Worm (Caenorhabditis elegans): ENCODE results near the gene F38A5.8.
A peak's percentile ranks its signal among the peaks of the same experiment; 100 is the strongest.

F38A5.8 gene

ce11 chrIV:6576728-6577101, 22.8 kb upstream of the F38A5.8 start (continued):
- TF ChIP-seq unc-62 (GFP tag; optimal IDR thresholded peaks at IDR 0.05 in 1 of 2) (no peak), unc-62 (tag; optimal IDR thresholded peaks at IDR 0.05) (no peak), lin-38 (GFP tag; IDR thresholded peaks at IDR 0.05) (peak; percentile 49), attf-4 (tag; optimal IDR thresholded peaks at IDR 0.05) (no peak), egl-43 (GFP tag; IDR thresholded peaks at IDR 0.05) (no peak), nhr-42 (GFP tag; IDR thresholded peaks at IDR 0.05) (no peak), madf-5 (GFP tag; IDR thresholded peaks at IDR 0.05) (no peak)

DNA sequence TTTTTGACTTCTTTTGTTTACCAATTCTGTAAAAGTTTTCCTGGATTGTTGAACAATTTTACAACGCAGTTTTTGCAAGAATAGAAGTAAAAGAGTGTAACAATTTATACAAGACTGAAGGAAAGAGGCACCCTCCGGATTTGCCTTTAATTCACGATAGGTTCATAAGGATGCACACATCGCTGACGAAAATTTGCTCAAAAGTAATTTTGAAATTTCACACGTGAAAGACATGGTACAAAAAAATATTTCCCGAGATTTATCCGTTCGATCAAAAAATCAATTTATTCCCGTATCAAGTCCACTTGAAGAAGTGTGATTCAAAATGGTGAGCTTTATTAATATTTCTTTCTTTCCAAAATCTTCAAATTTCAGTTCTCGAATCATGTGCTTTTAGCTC, 21.6 kb upstream of the F38A5.8 start, which contains the start of gene C43G2.3:
Gene C43G2.3 (plus strand): TSS at position 301 of the 400 bp plus-strand sequence.
- TF ChIP-seq rbr-2 (tag; optimal IDR thresholded peaks at IDR 0.05), result no peak

DNA sequence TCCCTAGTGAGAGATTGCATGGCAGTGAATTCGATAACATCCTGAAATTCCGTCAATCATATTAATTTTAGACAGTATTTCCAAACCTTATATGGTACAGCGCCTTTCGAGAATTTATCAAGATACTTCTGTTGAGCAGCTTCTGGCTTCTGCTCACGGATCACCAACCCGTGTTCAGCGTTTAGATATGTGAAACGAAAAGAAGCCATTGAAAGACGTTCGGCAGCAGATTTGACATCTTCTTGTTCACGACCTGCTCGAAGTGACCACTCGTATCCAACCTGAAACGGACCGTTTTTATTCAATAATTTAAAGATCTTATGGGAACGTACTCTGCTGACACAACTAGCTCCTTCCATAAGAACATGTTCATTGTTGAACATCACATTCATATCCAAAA, 17.9 kb upstream of the F38A5.8 start:
- TF ChIP-seq dmd-6 (GFP tag; IDR thresholded peaks at IDR 0.05) (no peak), unc-62 (GFP tag; optimal IDR thresholded peaks at IDR 0.05 in 1 of 2) (peak in 1 of 2 experiments; percentile 94), unc-62 (tag; optimal IDR thresholded peaks at IDR 0.05) (no peak), pqm-1 (tag; optimal IDR thresholded peaks at IDR 0.05) (no peak), zip-11 (GFP tag; IDR thresholded peaks at IDR 0.05) (no peak), lin-15B (tag; optimal IDR thresholded peaks at IDR 0.05) (no peak), aha-1 (tag) (peak; percentile 59)

DNA sequence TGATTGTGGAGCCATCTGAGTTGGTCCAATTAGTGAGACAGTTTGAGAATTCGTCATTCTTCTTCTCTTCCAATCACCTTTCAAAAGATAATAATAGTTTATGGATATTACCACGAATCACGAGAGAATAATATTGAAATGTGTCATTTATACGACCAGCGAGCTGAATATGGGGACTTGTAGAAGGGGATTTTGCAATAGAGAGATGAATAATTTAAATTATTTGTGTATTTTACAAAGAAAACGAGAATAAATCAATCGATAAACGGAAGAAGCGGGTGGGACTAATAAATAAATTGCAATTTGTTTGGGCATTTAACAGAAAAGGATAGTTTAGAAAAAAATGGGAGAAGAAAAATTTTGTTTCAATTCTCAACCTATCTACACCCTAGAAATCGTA, 16.9 kb upstream of the F38A5.8 start, which contains the start of gene odr-8:
Gene odr-8 (minus strand): TSS at position 101 of the 400 bp plus-strand sequence.
- TF ChIP-seq duxl-1 (tag; optimal IDR thresholded peaks at IDR 0.05; ENCODE audit: poor library complexity), result no peak
- TF ChIP-seq lin-39 (tag; optimal IDR thresholded peaks at IDR 0.05), result no peak
- TF ChIP-seq nhr-42 (GFP tag; IDR thresholded peaks at IDR 0.05), result no peak
- TF ChIP-seq pqm-1 (tag; optimal IDR thresholded peaks at IDR 0.05), result no peak
- no peak; the same call in 1 of the 2 replicates for TF ChIP-seq lin-38 (GFP tag; IDR thresholded peaks at IDR 0.05)
- no peak for TF ChIP-seq set-16 (GFP tag; IDR thresholded peaks at IDR 0.05)
- no peak for TF ChIP-seq aha-1 (tag)
- TF ChIP-seq T26A8.4 (GFP tag; IDR thresholded peaks at IDR 0.05), result no peak
- TF ChIP-seq spr-3 (GFP tag; optimal IDR thresholded peaks at IDR 0.05), result no peak
- no peak for TF ChIP-seq ama-1 (optimal IDR thresholded peaks at IDR 0.05)
- no peak for TF ChIP-seq ceh-62 (tag; optimal IDR thresholded peaks at IDR 0.05)
- TF ChIP-seq mxl-3 (GFP tag; optimal IDR thresholded peaks at IDR 0.05), result no peak
- TF ChIP-seq nhr-6 (tag; optimal IDR thresholded peaks at IDR 0.05), result no peak
- no peak for TF ChIP-seq unc-62 (GFP tag; optimal IDR thresholded peaks at IDR 0.05 in 1 of 2)
- no peak for TF ChIP-seq unc-62 (tag; optimal IDR thresholded peaks at IDR 0.05)
- no peak for TF ChIP-seq lin-1 (GFP tag; IDR thresholded peaks at IDR 0.05)

ce11 chrIV:6585397-6585921, 14.1 kb upstream of the F38A5.8 start, which contains the start of the genes F38A5.2 and dnj-11:
F38A5.2 (minus strand) TSS chrIV:6585400.
dnj-11 (plus strand) TSS chrIV:6585871.
- TF ChIP-seq nhr-11 (tag; optimal IDR thresholded peaks at IDR 0.05) (peak; percentile 50), unc-130 (GFP tag; optimal IDR thresholded peaks at IDR 0.05) (peak; percentile 46), zip-11 (GFP tag; IDR thresholded peaks at IDR 0.05) (no peak), daf-8 (GFP tag; IDR thresholded peaks at IDR 0.05) (no peak), aly-2 (tag; optimal IDR thresholded peaks at IDR 0.05) (no peak), daf-12 (tag; optimal IDR thresholded peaks at IDR 0.05) (no peak), duxl-1 (tag; optimal IDR thresholded peaks at IDR 0.05; ENCODE audit: poor library complexity) (peak; percentile 26), F37D6.2 (tag; optimal IDR thresholded peaks at IDR 0.05) (no peak), ces-1 (GFP tag; optimal IDR thresholded peaks at IDR 0.05) (no peak), zfp-3 (GFP tag; conservative IDR thresholded peaks at IDR 0.05) (no peak), hif-1 (tag; optimal IDR thresholded peaks at IDR 0.05) (peak in 1 of 2 experiments; percentile 55), dmd-9 (GFP tag; IDR thresholded peaks at IDR 0.05) (no peak), madf-5 (GFP tag; IDR thresholded peaks at IDR 0.05) (no peak), Y105C5A.15 (GFP tag; IDR thresholded peaks at IDR 0.05) (no peak), arid-1 (GFP tag; conservative IDR thresholded peaks at IDR 0.05) (no peak), ztf-11 (tag; optimal IDR thresholded peaks at IDR 0.05) (no peak), T20F7.1 (GFP tag; optimal IDR thresholded peaks at IDR 0.05) (no peak), T26A8.4 (GFP tag; IDR thresholded peaks at IDR 0.05) (no peak), unc-62 (GFP tag; optimal IDR thresholded peaks at IDR 0.05 in 1 of 2) (peak in 1 of 2 experiments; percentile 89), unc-62 (tag; optimal IDR thresholded peaks at IDR 0.05) (no peak), attf-4 (tag; optimal IDR thresholded peaks at IDR 0.05) (no peak), fos-1 (tag; optimal IDR thresholded peaks at IDR 0.05) (no peak), dmd-8 (GFP tag; IDR thresholded peaks at IDR 0.05) (no peak), mes-2 (tag; optimal IDR thresholded peaks at IDR 0.05; ENCODE audit: poor library complexity, severe bottlenecking) (peak; percentile 89), F49E8.2 (tag; optimal IDR thresholded peaks at IDR 0.05; ENCODE audit: borderline replicate concordance) (no peak), lin-1 (GFP tag; IDR thresholded peaks at IDR 0.05) (no peak), nhr-77 (tag; optimal IDR thresholded peaks at IDR 0.05) (peak; percentile 67), rbr-2 (tag; optimal IDR thresholded peaks at IDR 0.05) (peak; percentile 60), saeg-2 (GFP tag; IDR thresholded peaks at IDR 0.05) (no peak)
